Fruit fly (Drosophila melanogaster) whole organism, prepupa: Measurements from ENCODE around the gene CG31601.

Source experiments
- Blimp-1 ChIP-seq: fragments of 200-800 bp; sonication (Bioruptor generic); optimal IDR thresholded peaks from 3 replicates; lab custom pipeline; 2017; ENCODE audit warnings: missing biosample characterization, missing genetic modification characterization, mild to moderate bottlenecking, moderate library complexity, missing genetic modification reagents
- CG6276 ChIP-seq: fragments of 200-800 bp; sonication (Bioruptor generic); optimal IDR thresholded peaks from 2 replicates; lab custom pipeline; 2017; ENCODE audit warnings: missing biosample characterization, mild to moderate bottlenecking, missing genetic modification characterization
- CG7368 ChIP-seq: fragments of 200-800 bp; sonication (Bioruptor generic); optimal IDR thresholded peaks from 3 replicates; lab custom pipeline; 2016; ENCODE audit warnings: missing biosample characterization, missing genetic modification characterization
- CG8632 ChIP-seq: fragments of 200-800 bp; sonication (Bioruptor generic); optimal IDR thresholded peaks from 3 replicates; lab custom pipeline; 2016; ENCODE audit warnings: missing biosample characterization, missing genetic modification characterization
- Eip75B ChIP-seq: fragments of 200-800 bp; sonication (Bioruptor generic); optimal IDR thresholded peaks from 3 replicates; lab custom pipeline; 2016; ENCODE audit warnings: missing biosample characterization, missing genetic modification characterization
- Eip78C ChIP-seq: fragments of 200-800 bp; sonication (Bioruptor generic); peaks from one replicate; lab custom pipeline; 2016; ENCODE audit warnings: missing biosample characterization, missing genetic modification characterization
- Ets96B ChIP-seq: fragments of 200-800 bp; optimal IDR thresholded peaks from 2 replicates; lab custom pipeline; 2019; ENCODE audit warnings: missing biosample characterization, mild to moderate bottlenecking, missing genetic modification characterization, moderate library complexity
- Hr39 ChIP-seq: fragments of 200-800 bp; sonication (Bioruptor generic); optimal IDR thresholded peaks from 2 replicates; lab custom pipeline; 2016; ENCODE audit warnings: missing biosample characterization, missing genetic modification characterization
- Lpt ChIP-seq: fragments of 200-800 bp; sonication (Bioruptor generic); optimal IDR thresholded peaks from 3 replicates; lab custom pipeline; 2016; ENCODE audit warnings: missing biosample characterization, missing genetic modification characterization
- OdsH ChIP-seq: fragments of 200-800 bp; sonication (Bioruptor generic); optimal IDR thresholded peaks from 3 replicates; lab custom pipeline; 2016; ENCODE audit warnings: missing biosample characterization, missing genetic modification characterization
- Sox15 ChIP-seq: fragments of 200-800 bp; sonication (Bioruptor generic); optimal IDR thresholded peaks from 3 replicates; lab custom pipeline; 2016; ENCODE audit warnings: missing biosample characterization, missing genetic modification characterization
- acj6 ChIP-seq: fragments of 200-800 bp; sonication (Bioruptor generic); optimal IDR thresholded peaks from 3 replicates; lab custom pipeline; 2016; ENCODE audit warnings: missing biosample characterization, missing genetic modification characterization
- cyc ChIP-seq: fragments of 200-800 bp; sonication (Bioruptor generic); optimal IDR thresholded peaks from 3 replicates; lab custom pipeline; 2016; ENCODE audit warnings: missing biosample characterization, missing genetic modification characterization
- fd59A ChIP-seq: fragments of 200-800 bp; sonication (Bioruptor generic); optimal IDR thresholded peaks from 2 replicates; lab custom pipeline; 2017; ENCODE audit warnings: missing biosample characterization, mild to moderate bottlenecking, missing genetic modification characterization, missing genetic modification reagents

dm6 chr2L:21992833-21993232, 50.8 kb downstream of the CG31601 start, which contains the start of gene CG2528:
- TF ChIP-seq Sox15 (GFP tag; lab: Kevin White, UChicago) (no peak), CG8632 (GFP tag; lab: Kevin White, UChicago) (no peak), fd59A (GFP tag; lab: Kevin White, UChicago) (no peak), Ets96B (tag; lab: Kevin White, UChicago) (no peak), CG6276 (GFP tag; lab: Kevin White, UChicago) (no peak), Lpt (no peak), Eip75B (GFP tag; lab: Kevin White, UChicago) (no peak), CG7368 (GFP tag; lab: Kevin White, UChicago) (no peak), Eip78C (GFP tag; lab: Kevin White, UChicago) (no peak), acj6 (GFP tag; lab: Kevin White, UChicago) (no peak), cyc (GFP tag; lab: Kevin White, UChicago) (no peak), OdsH (no peak), Blimp-1 (no peak), Hr39 (no peak)
